Worm (Caenorhabditis elegans): ENCODE results near the gene ZC239.21.
A peak's percentile ranks its signal among the peaks of the same experiment; 100 is the strongest.

ZC239.21 gene

DNA sequence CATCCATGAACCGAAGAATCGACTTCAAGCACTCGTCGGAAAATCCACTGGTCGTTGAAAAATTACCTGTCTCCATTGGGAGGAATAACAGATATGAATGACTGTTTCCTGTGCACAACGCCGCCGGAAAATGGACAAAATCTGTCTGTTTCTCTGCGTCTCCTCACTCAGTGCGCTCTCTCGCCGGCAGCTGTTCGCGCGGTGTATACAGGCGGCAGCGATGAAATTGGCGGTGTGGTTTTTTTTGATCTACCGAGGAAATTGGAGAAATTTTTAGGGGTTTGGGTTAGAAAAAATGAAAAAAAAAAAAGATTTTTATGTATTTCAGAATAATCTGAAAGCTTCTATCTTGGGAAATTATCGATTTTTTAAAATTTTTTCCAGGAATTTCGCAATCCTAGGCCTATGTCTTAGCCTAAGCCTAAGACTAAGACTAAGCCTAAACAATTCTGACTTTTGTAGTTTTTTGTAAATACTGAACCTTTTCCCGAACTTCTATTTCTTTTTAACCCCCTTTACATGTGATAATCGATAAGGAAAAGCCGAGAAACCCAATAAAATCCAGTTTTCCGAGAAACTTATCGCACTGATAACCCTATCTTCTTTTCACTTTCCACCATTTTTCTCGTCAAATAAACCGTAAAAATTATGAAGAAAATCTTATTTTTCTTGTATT is 41.4 kb downstream of the ZC239.21 start, which contains the start of the genes fbxc-50 and C17F4.2 (continued):
- TF ChIP-seq sptf-2 (GFP tag; optimal IDR thresholded peaks at IDR 0.05) (no peak), ztf-26 (tag; optimal IDR thresholded peaks at IDR 0.05) (no peak), C06A6.2 (GFP tag; conservative IDR thresholded peaks at IDR 0.05) (no peak), efl-1 (GFP tag; optimal IDR thresholded peaks at IDR 0.05) (peak; percentile 90), zfh-2 (GFP tag; conservative IDR thresholded peaks at IDR 0.05) (no peak), rcor-1 (GFP tag; IDR thresholded peaks at IDR 0.05) (0 out of 2 replicates have a peak, but pooled peaks have one; percentile 10), fkh-3 (tag; optimal IDR thresholded peaks at IDR 0.05) (no peak), F57A8.1 (GFP tag; optimal IDR thresholded peaks at IDR 0.05) (no peak), F33H1.4 (GFP tag; IDR thresholded peaks at IDR 0.05) (0 out of 2 replicates have a peak, but pooled peaks have one; percentile 24), bed-1 (GFP tag; IDR thresholded peaks at IDR 0.05) (no peak), madf-8 (GFP tag; conservative IDR thresholded peaks at IDR 0.05) (peak; percentile 86), lsl-1 (GFP tag; optimal IDR thresholded peaks at IDR 0.05) (peak; percentile 27), Y56A3A.18 (GFP tag; IDR thresholded peaks at IDR 0.05) (no peak), K12H6.12 (tag; optimal IDR thresholded peaks at IDR 0.05) (no peak), snpc-3.4 (tag; optimal IDR thresholded peaks at IDR 0.05) (peak; percentile 13), nhr-120 (GFP tag; IDR thresholded peaks at IDR 0.05) (no peak), dox-1 (GFP tag; IDR thresholded peaks at IDR 0.05) (no peak), dpl-1 (GFP tag; optimal IDR thresholded peaks at IDR 0.05) (peak; percentile 58), him-1 (tag; optimal IDR thresholded peaks at IDR 0.05) (no peak), hmg-1.2 (GFP tag; IDR thresholded peaks at IDR 0.05) (peak; percentile 91), madf-6 (GFP tag; IDR thresholded peaks at IDR 0.05) (peak; percentile 88), snpc-1.3 (tag; optimal IDR thresholded peaks at IDR 0.05; ENCODE audit: insufficient read depth) (no peak), ztf-18 (tag; optimal IDR thresholded peaks at IDR 0.05) (no peak), pbrm-1 (GFP tag; IDR thresholded peaks at IDR 0.05) (0 out of 2 replicates have a peak, but pooled peaks have one; percentile 11), D2030.7 (GFP tag; IDR thresholded peaks at IDR 0.05) (no peak), repo-1 (tag; optimal IDR thresholded peaks at IDR 0.05) (no peak), dpff-1 (tag; optimal IDR thresholded peaks at IDR 0.05) (no peak), ZK185.1 (tag; optimal IDR thresholded peaks at IDR 0.05; ENCODE audit: poor library complexity, severe bottlenecking) (no peak), athp-1 (tag; optimal IDR thresholded peaks at IDR 0.05) (no peak), sea-2 (GFP tag; IDR thresholded peaks at IDR 0.05) (no peak), lin-40 (tag; optimal IDR thresholded peaks at IDR 0.05) (no peak), lir-1 (GFP tag; conservative IDR thresholded peaks at IDR 0.05) (no peak), attf-5 (GFP tag; optimal IDR thresholded peaks at IDR 0.05) (no peak)

DNA sequence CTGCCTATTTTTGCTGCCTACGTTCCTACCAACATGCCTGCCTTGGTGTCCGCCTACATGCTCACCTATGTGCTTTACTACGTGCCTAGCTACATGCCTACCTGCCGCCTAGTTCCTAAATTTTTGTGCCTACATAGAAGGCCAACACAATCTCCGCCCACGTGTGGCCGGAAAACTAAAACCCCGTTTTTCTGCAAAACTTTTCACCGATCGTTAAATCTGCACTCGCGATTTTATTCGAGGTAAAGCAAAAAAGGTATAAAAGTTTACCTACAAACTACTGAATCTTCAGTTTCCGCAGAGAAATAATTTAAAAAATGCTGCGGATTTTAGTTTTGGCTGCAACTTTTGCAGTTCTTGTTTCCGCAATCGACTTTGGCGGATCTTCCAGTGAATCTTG is 42.7 kb downstream of the ZC239.21 start, which contains the start of gene clec-124:
clec-124 (plus strand) TSS at position 301 of the 400 bp plus-strand sequence.
- TF ChIP-seq B0035.1 (tag; optimal IDR thresholded peaks at IDR 0.05) (no peak), nhr-179 (tag; optimal IDR thresholded peaks at IDR 0.05) (no peak), T07F8.4 (tag; optimal IDR thresholded peaks at IDR 0.05) (no peak), F52B5.7 (tag; optimal IDR thresholded peaks at IDR 0.05) (no peak), Y53F4B.3 (GFP tag; IDR thresholded peaks at IDR 0.05) (no peak), nhr-27 (tag; optimal IDR thresholded peaks at IDR 0.05) (no peak), sea-2 (GFP tag; IDR thresholded peaks at IDR 0.05) (no peak)
